Worm (Caenorhabditis elegans): ENCODE data around the gene scb-1.

scb-1 gene

ce11 chrV:11069277-11069676, 50.2 kb downstream of the scb-1 start, which contains the start of gene T04C12.8:
Gene T04C12.8 (minus strand): TSS chrV:11069358.
- no peak for TF ChIP-seq hmg-4 (GFP tag; optimal IDR thresholded peaks at IDR 0.05)
- no peak for TF ChIP-seq hnd-1 (tag; optimal IDR thresholded peaks at IDR 0.05)
- no peak for TF ChIP-seq ama-1 (optimal IDR thresholded peaks at IDR 0.05)
- TF ChIP-seq ceh-36 (tag; optimal IDR thresholded peaks at IDR 0.05): no peak
- no peak for TF ChIP-seq tbx-37 (GFP tag; conservative IDR thresholded peaks at IDR 0.05)
